Fruit fly (Drosophila melanogaster): ENCODE results near the gene tal-2A.

The tal-2A gene

DNA sequence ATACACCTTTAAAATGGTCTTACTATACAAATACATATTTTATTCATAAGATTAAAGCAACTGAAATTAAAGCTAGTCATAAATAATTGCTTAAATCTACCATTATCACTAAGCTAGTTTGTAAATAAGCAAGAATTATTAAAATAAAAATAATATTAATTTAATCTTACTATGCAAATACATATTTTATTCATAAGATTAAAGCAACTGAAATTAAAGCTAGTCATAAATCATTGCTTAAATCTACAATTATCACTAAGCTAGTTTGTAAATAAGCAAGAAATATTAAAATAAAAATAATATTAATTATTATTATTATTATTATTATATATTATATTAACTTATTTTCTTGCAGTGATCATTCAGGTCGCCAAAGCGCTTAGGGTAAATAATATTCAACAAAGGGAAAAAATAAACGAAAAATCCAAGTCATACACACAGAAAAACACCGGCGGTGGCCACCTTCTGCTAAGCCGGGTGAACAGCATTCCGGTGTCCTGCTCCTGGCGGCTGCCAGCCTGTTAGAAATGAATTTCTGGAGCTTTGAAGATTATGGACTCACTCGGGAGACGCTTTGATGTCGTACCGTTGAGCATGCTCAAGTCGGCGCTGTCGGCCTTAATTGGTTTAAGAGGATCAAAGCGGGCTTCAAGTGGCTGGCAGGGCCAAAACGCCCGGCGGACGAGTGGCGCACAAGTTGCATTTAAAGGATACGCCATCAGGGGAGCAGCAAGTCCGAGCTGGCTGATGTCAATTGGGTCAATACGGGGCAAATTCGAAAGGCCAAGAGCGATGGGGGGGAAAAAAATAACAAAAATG is 8.8 kb upstream of the tal-2A start (continued):
- TF ChIP-seq CG12942 (GFP tag; optimal IDR thresholded peaks at IDR 0.05) (no peak), CG18262 (tag; optimal IDR thresholded peaks at IDR 0.05) (peak; percentile 70), CG17359 (tag; optimal IDR thresholded peaks at IDR 0.05) (peak; percentile 46), E2f2 (GFP tag; IDR thresholded peaks at IDR 0.05) (peak; percentile 13; the same call in 1 of the 2 replicates), zf30C (GFP tag; optimal IDR thresholded peaks at IDR 0.05) (peak; percentile 55), CG4854 (GFP tag; optimal IDR thresholded peaks at IDR 0.05) (no peak), Dip3 (GFP tag; optimal IDR thresholded peaks at IDR 0.05) (no peak), dmrt11E (tag; optimal IDR thresholded peaks at IDR 0.05) (no peak), sqz (GFP tag; optimal IDR thresholded peaks at IDR 0.05) (no peak), Bdp1 (GFP tag; optimal IDR thresholded peaks at IDR 0.05) (no peak), CG6689 (GFP tag; IDR thresholded peaks at IDR 0.05) (0 out of 2 replicates have a peak, but pooled peaks have one; percentile 29), Doc3 (GFP tag; IDR thresholded peaks at IDR 0.05; ENCODE audit: partially characterized antibody) (no peak), peb (GFP tag; IDR thresholded peaks at IDR 0.05) (no peak), CG30431 (GFP tag; optimal IDR thresholded peaks at IDR 0.05) (no peak), CG18011 (GFP tag; optimal IDR thresholded peaks at IDR 0.05) (no peak), Oaz (GFP tag; IDR thresholded peaks at IDR 0.05) (no peak), CG14860 (GFP tag; IDR thresholded peaks at IDR 0.05; ENCODE audit: partially characterized antibody) (no peak), gcm (GFP tag; optimal IDR thresholded peaks at IDR 0.05) (no peak), Med (GFP tag) (peak; percentile 40), Hmx (GFP tag; optimal IDR thresholded peaks at IDR 0.05) (no peak), bbx (GFP tag; IDR thresholded peaks at IDR 0.05; ENCODE audit: partially characterized antibody) (no peak), Hand (GFP tag; optimal IDR thresholded peaks at IDR 0.05) (no peak), CG16815 (GFP tag; optimal IDR thresholded peaks at IDR 0.05) (no peak), tx (GFP tag; optimal IDR thresholded peaks at IDR 0.05) (no peak), Taf1 (GFP tag; IDR thresholded peaks at IDR 0.05) (no peak), ab (GFP tag; optimal IDR thresholded peaks at IDR 0.05) (no peak), ken (GFP tag; IDR thresholded peaks at IDR 0.05) (no peak), CG32772 (GFP tag; IDR thresholded peaks at IDR 0.05) (no peak), CG14965 (GFP tag; optimal IDR thresholded peaks at IDR 0.05; ENCODE audit: borderline replicate concordance) (no peak), ham (GFP tag; IDR thresholded peaks at IDR 0.05) (no peak), CG2889 (GFP tag; IDR thresholded peaks at IDR 0.05) (no peak), D (optimal IDR thresholded peaks at IDR 0.05) (no peak), D (GFP tag; optimal IDR thresholded peaks at IDR 0.05) (peak; percentile 38), trh (GFP tag; optimal IDR thresholded peaks at IDR 0.05) (no peak), tll (GFP tag; optimal IDR thresholded peaks at IDR 0.05) (no peak), ems (GFP tag; optimal IDR thresholded peaks at IDR 0.05) (no peak), ranshi (GFP tag; IDR thresholded peaks at IDR 0.05) (no peak), caup (GFP tag; optimal IDR thresholded peaks at IDR 0.05; ENCODE audit: severe bottlenecking) (no peak), CG13894 (tag; optimal IDR thresholded peaks at IDR 0.05) (no peak), CG17912 (GFP tag; optimal IDR thresholded peaks at IDR 0.05) (no peak), CG12299 (tag; optimal IDR thresholded peaks at IDR 0.05) (no peak), Sry-δ (GFP tag; optimal IDR thresholded peaks at IDR 0.05) (no peak), Dad (GFP tag; optimal IDR thresholded peaks at IDR 0.05) (no peak), zen (tag; optimal IDR thresholded peaks at IDR 0.05) (no peak), sisA (GFP tag; IDR thresholded peaks at IDR 0.05) (no peak; the same call in 1 of the 2 replicates), CG10209 (GFP tag; optimal IDR thresholded peaks at IDR 0.05) (peak; percentile 40), dysf (GFP tag; IDR thresholded peaks at IDR 0.05) (peak; percentile 59), Ets97D (GFP tag; optimal IDR thresholded peaks at IDR 0.05) (no peak), BtbVII (GFP tag; optimal IDR thresholded peaks at IDR 0.05) (peak; percentile 43), CG13624 (GFP tag; optimal IDR thresholded peaks at IDR 0.05) (no peak)

Data from whole organism, embryonic.